Worm (Caenorhabditis elegans) whole organism, late embryonic: ENCODE results near the gene F54H12.8.

Experiments used
- C38D4.7 ChIP-seq: fragments of 200-800 bp; sonication (Bioruptor generic); optimal IDR thresholded peaks from 2 replicates; lab custom pipeline; 2018; ENCODE audit warnings: mild to moderate bottlenecking, missing genetic modification characterization, moderate library complexity, missing compliant biosample characterization
- K09A11.1 ChIP-seq: sonication (generic microtip); optimal IDR thresholded peaks from 2 replicates; lab custom pipeline; 2017; ENCODE audit warnings: antibody characterized with exemption, mild to moderate bottlenecking, missing genetic modification characterization, missing compliant biosample characterization; ENCODE audit not compliant: insufficient read depth
- ama-1 ChIP-seq: fragments of 150-350 bp; optimal IDR thresholded peaks from 2 replicates; lab custom pipeline; 2014
- ceh-18 ChIP-seq: sonication (generic microtip); optimal IDR thresholded peaks from 2 replicates; lab custom pipeline; 2016; ENCODE audit warnings: missing genetic modification characterization, missing compliant biosample characterization
- ceh-30 ChIP-seq: fragments of 150-350 bp; optimal IDR thresholded peaks from 2 replicates; lab custom pipeline; 2014; ENCODE audit warnings: missing biosample characterization, missing genetic modification characterization
- ceh-6 ChIP-seq: fragments of 200-800 bp; sonication (Bioruptor generic); optimal IDR thresholded peaks from 2 replicates; lab custom pipeline; 2018; ENCODE audit warnings: mild to moderate bottlenecking, missing genetic modification characterization, missing compliant biosample characterization
- dmd-4 ChIP-seq: sonication (generic microtip); optimal IDR thresholded peaks from 2 replicates; lab custom pipeline; 2016; ENCODE audit warnings: borderline replicate concordance, missing genetic modification characterization, missing compliant biosample characterization
- elt-4 ChIP-seq: sonication (generic microtip); optimal IDR thresholded peaks from 2 replicates; lab custom pipeline; 2016; ENCODE audit warnings: missing genetic modification characterization, missing compliant biosample characterization
- ets-4 ChIP-seq: sonication (generic microtip); optimal IDR thresholded peaks from 2 replicates; lab custom pipeline; 2016; ENCODE audit warnings: missing genetic modification characterization, missing compliant biosample characterization
- nhr-11 ChIP-seq: fragments of 150-350 bp; optimal IDR thresholded peaks from 2 replicates; lab custom pipeline; 2014; ENCODE audit warnings: missing biosample characterization, missing genetic modification characterization
- pat-9 ChIP-seq: fragments of 200-800 bp; sonication (Bioruptor generic); optimal IDR thresholded peaks from 2 replicates; lab custom pipeline; 2018; ENCODE audit warnings: mild to moderate bottlenecking, missing genetic modification characterization, moderate library complexity, missing compliant biosample characterization
- pqm-1 ChIP-seq: sonication (generic microtip); optimal IDR thresholded peaks from 2 replicates; lab custom pipeline; 2016; ENCODE audit warnings: missing genetic modification characterization, missing compliant biosample characterization
- sdc-2 ChIP-seq: sonication (generic microtip); optimal IDR thresholded peaks from 2 replicates; lab custom pipeline; 2016; ENCODE audit warnings: missing genotype, missing genetic modification characterization, missing compliant biosample characterization
- unc-3 ChIP-seq, 2 experiments: fragments of 200-800 bp in 1 of 2; sonication (Bioruptor generic) in 1 of 2; sonication (generic microtip) in 1 of 2; conservative IDR thresholded peaks in 1 of 2; optimal IDR thresholded peaks in 1 of 2; 2 replicates each; pipeline versions ENCODE4 v1.3.6 to Lab custom; 2016 to 2022; ENCODE audit warnings: missing compliant biosample characterization in 2 of 2, missing genetic modification characterization in 2 of 2, missing genetic modification reagents in 1 of 2

ce11 chrIII:7972061-7972460 lies 3.0 kb upstream of the F54H12.8 start, which contains the start of gene F54H12.5:
- TF ChIP-seq elt-4 (tag; lab: Kevin White, UChicago) (no peak), pat-9 (tag; lab: Kevin White, UChicago) (no peak), pqm-1 (tag; lab: Kevin White, UChicago) (no peak), unc-3 (GFP tag; conservative IDR thresholded peaks at IDR 0.05; lab: Robert Waterston, UW) (no peak), unc-3 (tag; optimal IDR thresholded peaks at IDR 0.05; lab: Kevin White, UChicago) (no peak), ama-1 (no peak), K09A11.1 (tag; lab: Kevin White, UChicago) (no peak), ceh-6 (GFP tag; lab: Kevin White, UChicago) (no peak), nhr-11 (tag; lab: Kevin White, UChicago) (no peak), C38D4.7 (GFP tag; lab: Kevin White, UChicago) (no peak), ceh-18 (tag; lab: Kevin White, UChicago) (no peak), ets-4 (no peak), dmd-4 (tag; lab: Kevin White, UChicago) (no peak), sdc-2 (tag; lab: Kevin White, UChicago) (no peak), ceh-30 (tag; lab: Kevin White, UChicago) (no peak)
